Worm (Caenorhabditis elegans) whole organism, L1 larva: ENCODE data around the gene ZK856.11.
A peak's percentile ranks its signal among the peaks of the same experiment; 100 is the strongest.

Experiments used
- aha-1 ChIP-seq: fragments of 150-350 bp; optimal IDR thresholded peaks from 2 replicates; lab custom pipeline; 2014; ENCODE audit warnings: missing biosample characterization, missing genetic modification characterization
- ama-1 ChIP-seq: fragments of 150-350 bp; optimal IDR thresholded peaks from 2 replicates; lab custom pipeline; 2014
- blmp-1 ChIP-seq: fragments of 150-350 bp; optimal IDR thresholded peaks from 2 replicates; lab custom pipeline; 2014; ENCODE audit warnings: missing biosample characterization, missing genetic modification characterization
- ceh-63 ChIP-seq: fragments of 200-800 bp; sonication (Bioruptor generic); optimal IDR thresholded peaks from 2 replicates; lab custom pipeline; 2018; ENCODE audit warnings: mild to moderate bottlenecking, missing genetic modification characterization, missing compliant biosample characterization
- ceh-8 ChIP-seq: fragments of 200-800 bp; sonication (Bioruptor generic); optimal IDR thresholded peaks from 2 replicates; lab custom pipeline; 2018; ENCODE audit warnings: mild to moderate bottlenecking, missing genetic modification characterization, moderate library complexity, missing compliant biosample characterization
- ceh-82 ChIP-seq, 3 experiments: fragments of 150-350 bp in 1 of 3; sonication (generic microtip) in 2 of 3; optimal IDR thresholded peaks; 2 replicates each; lab custom pipeline; 2014 to 2017; ENCODE audit warnings: missing biosample characterization in 3 of 3, missing genetic modification characterization in 3 of 3
- ceh-88 ChIP-seq: fragments of 200-800 bp; sonication (Bioruptor generic); IDR thresholded peaks from 2 replicates; pipeline ENCODE4 v1.3.6; 2022; ENCODE audit warnings: missing genetic modification characterization, missing compliant biosample characterization
- ceh-90 ChIP-seq: sonication (generic microtip); optimal IDR thresholded peaks from 2 replicates; lab custom pipeline; 2016; ENCODE audit warnings: missing genetic modification characterization, missing compliant biosample characterization
- dsc-1 ChIP-seq: sonication (generic microtip); optimal IDR thresholded peaks from 2 replicates; lab custom pipeline; 2016; ENCODE audit warnings: mild to moderate bottlenecking, missing genetic modification characterization, missing compliant biosample characterization
- efl-1 ChIP-seq, 4 experiments: fragments of 150-350 bp; optimal IDR thresholded peaks in 3 of 4; peaks in 1 of 4; 1 replicate in 1 of 4; 2 replicates in 3 of 4; lab custom pipeline; 2014; ENCODE audit warnings: missing biosample characterization in 2 of 4, missing genetic modification characterization in 2 of 4, missing genetic modification reagents in 2 of 4
- egl-13 ChIP-seq: sonication (generic microtip); optimal IDR thresholded peaks from 2 replicates; lab custom pipeline; 2016; ENCODE audit warnings: missing genotype, missing genetic modification reagents, missing genetic modification characterization, missing compliant biosample characterization
- elt-2 ChIP-seq: sonication (generic microtip); optimal IDR thresholded peaks from 2 replicates; lab custom pipeline; 2016; ENCODE audit warnings: missing genetic modification characterization, mild to moderate bottlenecking, inconsistent platforms, missing compliant biosample characterization, missing genetic modification reagents
- grh-1 ChIP-seq: fragments of 200-800 bp; sonication (Bioruptor generic); IDR thresholded peaks from 2 replicates; pipeline ENCODE4 v1.3.6; 2022; ENCODE audit warnings: missing genetic modification reagents, missing genetic modification characterization, missing compliant biosample characterization
- hpl-2 ChIP-seq: fragments of 150-350 bp; optimal IDR thresholded peaks from 2 replicates; lab custom pipeline; 2014; ENCODE audit warnings: missing biosample characterization, missing genetic modification reagents, missing genetic modification characterization
- irx-1 ChIP-seq: sonication (generic microtip); optimal IDR thresholded peaks from 2 replicates; lab custom pipeline; 2016; ENCODE audit warnings: missing genetic modification characterization, missing compliant biosample characterization
- lin-14 ChIP-seq: fragments of 200-800 bp; sonication (Bioruptor generic); optimal IDR thresholded peaks from 2 replicates; lab custom pipeline; 2018; ENCODE audit warnings: mild to moderate bottlenecking, missing genetic modification characterization, moderate library complexity, missing compliant biosample characterization
- lin-15B ChIP-seq: fragments of 150-350 bp; sonication (generic microtip); optimal IDR thresholded peaks from 3 replicates; lab custom pipeline; 2014; ENCODE audit warnings: missing biosample characterization, missing genetic modification characterization
- lin-35 ChIP-seq, 2 experiments: fragments of 150-350 bp; optimal IDR thresholded peaks; 2 replicates each; lab custom pipeline; 2014; ENCODE audit warnings: missing biosample characterization in 2 of 2, missing genetic modification characterization in 2 of 2, missing genetic modification reagents in 2 of 2
- lir-3 ChIP-seq: sonication (generic microtip); optimal IDR thresholded peaks from 2 replicates; lab custom pipeline; 2016; ENCODE audit warnings: mild to moderate bottlenecking, missing genetic modification characterization, moderate library complexity, missing compliant biosample characterization; ENCODE audit not compliant: poor library complexity
- lsy-2 ChIP-seq, 2 experiments: fragments of 150-350 bp; optimal IDR thresholded peaks; 2 replicates each; lab custom pipeline; 2014; ENCODE audit warnings: missing biosample characterization in 2 of 2, missing genetic modification characterization in 2 of 2
- mep-1 ChIP-seq: fragments of 150-350 bp; optimal IDR thresholded peaks from 2 replicates; lab custom pipeline; 2014; ENCODE audit warnings: missing biosample characterization, missing genetic modification characterization
- nhr-20 ChIP-seq: sonication (generic microtip); optimal IDR thresholded peaks from 2 replicates; lab custom pipeline; 2016; ENCODE audit warnings: mild to moderate bottlenecking, missing genetic modification characterization, missing compliant biosample characterization
- nhr-47 ChIP-seq: sonication (generic microtip); optimal IDR thresholded peaks from 2 replicates; lab custom pipeline; 2016; ENCODE audit warnings: mild to moderate bottlenecking, missing genetic modification characterization, moderate library complexity, missing compliant biosample characterization
- nhr-71 ChIP-seq: sonication (generic microtip); optimal IDR thresholded peaks from 2 replicates; lab custom pipeline; 2016; ENCODE audit warnings: mild to moderate bottlenecking, missing genetic modification characterization, moderate library complexity, missing compliant biosample characterization
- nhr-76 ChIP-seq: sonication (generic microtip); optimal IDR thresholded peaks from 2 replicates; lab custom pipeline; 2017; ENCODE audit warnings: missing biosample characterization, missing genetic modification characterization
- nhr-90 ChIP-seq: sonication (generic microtip); optimal IDR thresholded peaks from 2 replicates; lab custom pipeline; 2016; ENCODE audit warnings: mild to moderate bottlenecking, missing genetic modification characterization, missing compliant biosample characterization; ENCODE audit not compliant: poor library complexity
- pag-3 ChIP-seq: sonication (generic microtip); optimal IDR thresholded peaks from 2 replicates; lab custom pipeline; 2017; ENCODE audit warnings: missing genetic modification characterization, mild to moderate bottlenecking, missing compliant biosample characterization, antibody characterized with exemption, borderline replicate concordance; ENCODE audit not compliant: insufficient read depth
- pax-3 ChIP-seq: fragments of 200-800 bp; sonication (Bioruptor generic); optimal IDR thresholded peaks from 2 replicates; lab custom pipeline; 2018; ENCODE audit warnings: mild to moderate bottlenecking, missing genetic modification characterization, moderate library complexity, missing compliant biosample characterization
- rnt-1 ChIP-seq: sonication (generic microtip); optimal IDR thresholded peaks from 2 replicates; lab custom pipeline; 2016; ENCODE audit warnings: mild to moderate bottlenecking, missing genetic modification characterization, moderate library complexity, missing compliant biosample characterization
- snpc-4 ChIP-seq: fragments of 150-350 bp; optimal IDR thresholded peaks from 2 replicates; lab custom pipeline; 2014; ENCODE audit warnings: missing biosample characterization, missing genetic modification characterization
- sup-37 ChIP-seq: fragments of 200-800 bp; sonication (Bioruptor generic); optimal IDR thresholded peaks from 2 replicates; lab custom pipeline; 2018; ENCODE audit warnings: mild to moderate bottlenecking, missing genetic modification characterization, missing compliant biosample characterization
- tbx-2 ChIP-seq: sonication (generic microtip); optimal IDR thresholded peaks from 2 replicates; lab custom pipeline; 2016; ENCODE audit warnings: missing genetic modification characterization, missing compliant biosample characterization
- unc-86 ChIP-seq: sonication (generic microtip); optimal IDR thresholded peaks from 2 replicates; lab custom pipeline; 2016; ENCODE audit warnings: missing genetic modification characterization, missing compliant biosample characterization
- unc-98 ChIP-seq: fragments of 200-800 bp; sonication (Bioruptor generic); IDR thresholded peaks from 2 replicates; pipeline ENCODE4 v1.3.6; 2022; ENCODE audit warnings: missing genetic modification characterization, missing compliant biosample characterization
- ztf-4 ChIP-seq: fragments of 150-350 bp; optimal IDR thresholded peaks from 2 replicates; lab custom pipeline; 2014; ENCODE audit warnings: missing biosample characterization, missing genetic modification characterization

Gene ZK856.11

ce11 chrV:10227333-10227732, 22.6 kb upstream of the ZK856.11 start, which contains the start of gene ttr-19:
Gene ttr-19 (minus strand): TSS chrV:10227433.
- TF ChIP-seq lin-35 (GFP tag; optimal IDR thresholded peaks at IDR 0.05; lab: Kevin White, UChicago) (no peak), nhr-76 (no peak), nhr-71 (tag; lab: Kevin White, UChicago) (no peak), ceh-88 (no peak), efl-1 (optimal IDR thresholded peaks at IDR 0.05; lab: Kevin White, UChicago) (no peak), efl-1 (GFP tag; optimal IDR thresholded peaks at IDR 0.05 in 1 of 2; lab: Kevin White, UChicago) (no peak), unc-98 (GFP tag; lab: Robert Waterston, UW) (no peak), lin-15B (tag; lab: Kevin White, UChicago) (no peak), rnt-1 (tag; lab: Kevin White, UChicago) (no peak)

- TF ChIP-seq nhr-47 (tag; lab: Kevin White, UChicago) (no peak), ceh-8 (GFP tag; lab: Kevin White, UChicago) (no peak), pax-3 (tag; lab: Kevin White, UChicago) (no peak), unc-86 (tag; lab: Kevin White, UChicago) (no peak), lin-15B (tag; lab: Kevin White, UChicago) (no peak), ceh-90 (tag; lab: Kevin White, UChicago) (no peak), dsc-1 (tag; lab: Kevin White, UChicago) (no peak), lin-14 (GFP tag; lab: Kevin White, UChicago) (no peak), ama-1 (lab: Kevin White, UChicago) (no peak), sup-37 (no peak), ztf-4 (no peak), egl-13 (tag; lab: Kevin White, UChicago) (no peak), hpl-2 (no peak), blmp-1 (tag; lab: Kevin White, UChicago) (no peak), ceh-63 (GFP tag; lab: Kevin White, UChicago) (no peak), snpc-4 (tag; lab: Kevin White, UChicago) (no peak), pag-3 (tag; lab: Kevin White, UChicago) (no peak), nhr-90 (no peak), nhr-20 (tag; lab: Kevin White, UChicago) (no peak)
- TF ChIP-seq, all 84 proteins: peak for 0
These were observed 20.9 kb upstream of the ZK856.11 start, which contains the start of gene daf-36 for ce11 chrV:10225610-10226009. Gene daf-36 (minus strand): TSS chrV:10225710.

ce11 chrV:10224619-10225018, 19.9 kb upstream of the ZK856.11 start:
- no peak for TF ChIP-seq grh-1
- TF ChIP-seq hpl-2: no peak
- peak; percentile 2 for TF ChIP-seq elt-2 (tag; lab: Kevin White, UChicago)
- no peak for TF ChIP-seq nhr-76

- TF ChIP-seq ztf-4: no peak
- no peak for TF ChIP-seq ceh-82 (tag; optimal IDR thresholded peaks at IDR 0.05; lab: Kevin White, UChicago)
- TF ChIP-seq aha-1 (tag; lab: Kevin White, UChicago): no peak
- TF ChIP-seq ceh-88: no peak
- TF ChIP-seq lsy-2 (tag; optimal IDR thresholded peaks at IDR 0.05; lab: Kevin White, UChicago): no peak
- no peak for TF ChIP-seq pag-3 (tag; lab: Kevin White, UChicago)
- TF ChIP-seq mep-1 (tag; lab: Kevin White, UChicago): no peak
- no peak for TF ChIP-seq irx-1 (tag; lab: Kevin White, UChicago)
- TF ChIP-seq tbx-2: no peak
- no peak for TF ChIP-seq lir-3 (tag; lab: Kevin White, UChicago)
- TF ChIP-seq unc-98 (GFP tag; lab: Robert Waterston, UW): no peak
- no peak for TF ChIP-seq unc-86 (tag; lab: Kevin White, UChicago)
These were observed 17.3 kb upstream of the ZK856.11 start, which contains the start of gene C12D8.20 for ce11 chrV:10222007-10222406. Gene C12D8.20 (plus strand): TSS chrV:10222307.
